Worm (Caenorhabditis elegans) whole organism, young adult: ENCODE measurements around the gene R160.10.
A peak's percentile ranks its signal among the peaks of the same experiment; 100 is the strongest.

Source experiments
- D2030.7 ChIP-seq: fragments of 200-800 bp; sonication (Bioruptor generic); IDR thresholded peaks from 2 replicates; pipeline ENCODE4 v1.3.6; 2022; ENCODE audit warnings: missing genetic modification reagents, missing genetic modification characterization, missing compliant biosample characterization
- F10E7.11 ChIP-seq: sonication (generic microtip); optimal IDR thresholded peaks from 2 replicates; lab custom pipeline; 2017; ENCODE audit warnings: mild to moderate bottlenecking, missing genetic modification characterization, moderate library complexity, missing compliant biosample characterization
- F23B12.7 ChIP-seq: sonication (generic microtip); optimal IDR thresholded peaks from 2 replicates; lab custom pipeline; 2017; ENCODE audit warnings: missing genetic modification characterization, mild to moderate bottlenecking, missing compliant biosample characterization, antibody characterized with exemption, moderate library complexity; ENCODE audit not compliant: insufficient read depth
- F37B4.10 ChIP-seq: fragments of 200-800 bp; sonication (Bioruptor generic); IDR thresholded peaks from 2 replicates; pipeline ENCODE4 v1.3.6; 2022; ENCODE audit warnings: missing genetic modification characterization, missing compliant biosample characterization
- F57C9.4 ChIP-seq: sonication (generic microtip); optimal IDR thresholded peaks from 2 replicates; lab custom pipeline; 2017; ENCODE audit warnings: mild to moderate bottlenecking, missing genetic modification characterization, missing compliant biosample characterization
- K11D2.4 ChIP-seq: fragments of 200-800 bp; sonication (Bioruptor generic); IDR thresholded peaks from 2 replicates; pipeline ENCODE4 v1.3.6; 2022; ENCODE audit warnings: missing genetic modification reagents, missing genetic modification characterization, missing compliant biosample characterization
- Y53G8AR.9 ChIP-seq: fragments of 200-800 bp; sonication (Bioruptor generic); conservative IDR thresholded peaks from 2 replicates; pipeline ENCODE4 v1.3.6; 2022; ENCODE audit warnings: missing genetic modification reagents, missing genetic modification characterization, missing compliant biosample characterization
- Y56A3A.18 ChIP-seq: fragments of 200-800 bp; sonication (Bioruptor generic); IDR thresholded peaks from 2 replicates; pipeline ENCODE4 v1.3.6; 2022; ENCODE audit warnings: missing genetic modification reagents, missing genetic modification characterization, missing compliant biosample characterization
- aptf-2 ChIP-seq: fragments of 200-800 bp; sonication (Bioruptor generic); conservative IDR thresholded peaks from 2 replicates; pipeline ENCODE4 v1.3.6; 2022; ENCODE audit warnings: missing genetic modification reagents, missing genetic modification characterization, missing compliant biosample characterization
- atf-7 ChIP-seq: sonication (generic microtip); optimal IDR thresholded peaks from 2 replicates; lab custom pipeline; 2017; ENCODE audit warnings: mild to moderate bottlenecking, missing genetic modification characterization, missing compliant biosample characterization
- attf-6 ChIP-seq: fragments of 200-800 bp; sonication (Bioruptor generic); IDR thresholded peaks from 2 replicates; pipeline ENCODE4 v1.3.6; 2022; ENCODE audit warnings: missing genetic modification reagents, missing genetic modification characterization, missing compliant biosample characterization
- ccch-3 ChIP-seq: fragments of 200-800 bp; sonication (Bioruptor generic); optimal IDR thresholded peaks from 2 replicates; lab custom pipeline; 2018; ENCODE audit warnings: mild to moderate bottlenecking, missing genetic modification characterization, missing compliant biosample characterization
- cebp-2 ChIP-seq: fragments of 200-800 bp; sonication (Bioruptor generic); IDR thresholded peaks from 2 replicates; pipeline ENCODE4 v1.3.6; 2022; ENCODE audit warnings: missing genetic modification characterization, missing compliant biosample characterization
- ceh-100 ChIP-seq: fragments of 200-800 bp; sonication (Bioruptor generic); IDR thresholded peaks from 2 replicates; pipeline ENCODE4 v1.3.6; 2022; ENCODE audit warnings: missing genetic modification reagents, missing genetic modification characterization, missing compliant biosample characterization
- ceh-40 ChIP-seq: fragments of 200-800 bp; sonication (Bioruptor generic); IDR thresholded peaks from 2 replicates; pipeline ENCODE4 v1.3.6; 2022; ENCODE audit warnings: missing genetic modification characterization, missing compliant biosample characterization
- ceh-79 ChIP-seq: sonication (generic microtip); optimal IDR thresholded peaks from 2 replicates; lab custom pipeline; 2017; ENCODE audit warnings: mild to moderate bottlenecking, missing genetic modification characterization, missing compliant biosample characterization
- ceh-91 ChIP-seq: fragments of 200-800 bp; sonication (Bioruptor generic); IDR thresholded peaks from 2 replicates; pipeline ENCODE4 v1.3.6; 2022; ENCODE audit warnings: missing genetic modification reagents, missing genetic modification characterization, missing compliant biosample characterization
- die-1 ChIP-seq: sonication (generic microtip); optimal IDR thresholded peaks from 2 replicates; lab custom pipeline; 2016; ENCODE audit warnings: missing genotype, mild to moderate bottlenecking, missing genetic modification characterization, missing compliant biosample characterization
- gei-17 ChIP-seq: fragments of 200-800 bp; sonication (Bioruptor generic); optimal IDR thresholded peaks from 2 replicates; lab custom pipeline; 2018; ENCODE audit warnings: mild to moderate bottlenecking, missing genetic modification characterization, missing compliant biosample characterization
- him-1 ChIP-seq: sonication (generic microtip); optimal IDR thresholded peaks from 2 replicates; lab custom pipeline; 2016; ENCODE audit warnings: missing genotype, missing genetic modification reagents, missing genetic modification characterization, missing compliant biosample characterization
- hlh-26 ChIP-seq: fragments of 200-800 bp; sonication (Bioruptor generic); conservative IDR thresholded peaks from 2 replicates; pipeline ENCODE4 v1.3.6; 2022; ENCODE audit warnings: missing genetic modification reagents, missing genetic modification characterization, missing compliant biosample characterization
- hmg-1.2 ChIP-seq: fragments of 200-800 bp; sonication (Bioruptor generic); IDR thresholded peaks from 2 replicates; pipeline ENCODE4 v1.3.6; 2022; ENCODE audit warnings: missing genetic modification reagents, missing genetic modification characterization, missing compliant biosample characterization
- hrde-1 ChIP-seq: sonication (generic microtip); optimal IDR thresholded peaks from 2 replicates; lab custom pipeline; 2016; ENCODE audit warnings: missing genetic modification characterization, mild to moderate bottlenecking, missing compliant biosample characterization, moderate library complexity, missing genotype, missing genetic modification reagents, borderline replicate concordance
- lin-26 ChIP-seq: fragments of 200-800 bp; sonication (Bioruptor generic); IDR thresholded peaks from 2 replicates; pipeline ENCODE4 v1.3.6; 2022; ENCODE audit warnings: missing genetic modification reagents, missing genetic modification characterization, missing compliant biosample characterization
- lin-40 ChIP-seq: sonication (generic microtip); optimal IDR thresholded peaks from 2 replicates; lab custom pipeline; 2016; ENCODE audit warnings: missing genetic modification characterization, mild to moderate bottlenecking, missing compliant biosample characterization, missing genotype, missing genetic modification reagents
- lin-54 ChIP-seq: fragments of 200-800 bp; sonication (Bioruptor generic); optimal IDR thresholded peaks from 2 replicates; lab custom pipeline; 2018; ENCODE audit warnings: mild to moderate bottlenecking, missing genetic modification characterization, missing compliant biosample characterization
- lir-1 ChIP-seq: fragments of 200-800 bp; sonication (Bioruptor generic); conservative IDR thresholded peaks from 2 replicates; pipeline ENCODE4 v1.3.6; 2022; ENCODE audit warnings: missing genetic modification reagents, missing genetic modification characterization, missing compliant biosample characterization
- madf-6 ChIP-seq: fragments of 200-800 bp; sonication (Bioruptor generic); IDR thresholded peaks from 2 replicates; pipeline ENCODE4 v1.3.6; 2022; ENCODE audit warnings: missing genetic modification reagents, missing genetic modification characterization, missing compliant biosample characterization
- mes-4 ChIP-seq: sonication (generic microtip); optimal IDR thresholded peaks from 2 replicates; lab custom pipeline; 2016; ENCODE audit warnings: missing genotype, missing genetic modification characterization, missing compliant biosample characterization
- pha-4 ChIP-seq: fragments of 150-350 bp; sonication (generic microtip); optimal IDR thresholded peaks from 2 replicates; lab custom pipeline; 2014; ENCODE audit warnings: missing biosample characterization, missing genetic modification reagents, missing genetic modification characterization
- rec-8 ChIP-seq, 2 experiments: sonication (generic microtip); optimal IDR thresholded peaks; 2 replicates each; lab custom pipeline; 2016; ENCODE audit warnings: mild to moderate bottlenecking in 2 of 2, missing genetic modification characterization in 2 of 2, missing genetic modification reagents in 2 of 2, missing genotype in 2 of 2, missing biosample characterization in 1 of 2, missing compliant biosample characterization in 1 of 2, moderate library complexity in 1 of 2
- repo-1 ChIP-seq: sonication (generic microtip); optimal IDR thresholded peaks from 2 replicates; lab custom pipeline; 2017; ENCODE audit warnings: mild to moderate bottlenecking, missing genetic modification characterization, missing compliant biosample characterization
- sdz-38 ChIP-seq: sonication (generic microtip); optimal IDR thresholded peaks from 2 replicates; lab custom pipeline; 2016; ENCODE audit warnings: missing genotype, missing genetic modification characterization, missing compliant biosample characterization
- snpc-1.1 ChIP-seq: sonication (generic microtip); optimal IDR thresholded peaks from 2 replicates; lab custom pipeline; 2017; ENCODE audit warnings: missing genetic modification characterization, mild to moderate bottlenecking, missing compliant biosample characterization, antibody characterized with exemption, moderate library complexity, missing genotype, missing genetic modification reagents; ENCODE audit not compliant: insufficient read depth
- snpc-1.3 ChIP-seq: sonication (generic microtip); optimal IDR thresholded peaks from 2 replicates; lab custom pipeline; 2017; ENCODE audit warnings: missing genetic modification characterization, mild to moderate bottlenecking, missing compliant biosample characterization, antibody characterized with exemption, moderate library complexity, missing genotype, missing genetic modification reagents; ENCODE audit not compliant: insufficient read depth
- snpc-3.4 ChIP-seq: sonication (generic microtip); optimal IDR thresholded peaks from 2 replicates; lab custom pipeline; 2017; ENCODE audit warnings: missing genetic modification characterization, mild to moderate bottlenecking, missing compliant biosample characterization, antibody characterized with exemption, moderate library complexity, missing genotype, missing genetic modification reagents
- snpc-4 ChIP-seq, 5 experiments: fragments of 150-350 bp in 1 of 5; sonication (generic microtip) in 4 of 5; optimal IDR thresholded peaks; 2 replicates each; lab custom pipeline; 2014 to 2018; ENCODE audit warnings: missing genetic modification characterization in 5 of 5, missing biosample characterization in 3 of 5, antibody characterized with exemption in 2 of 5, mild to moderate bottlenecking in 2 of 5, missing compliant biosample characterization in 2 of 5, missing genotype in 2 of 5, moderate library complexity in 2 of 5, missing genetic modification reagents in 1 of 5
- sptf-2 ChIP-seq: fragments of 200-800 bp; sonication (Bioruptor generic); optimal IDR thresholded peaks from 2 replicates; lab custom pipeline; 2018; ENCODE audit warnings: mild to moderate bottlenecking, missing genetic modification characterization, missing compliant biosample characterization
- unc-62 ChIP-seq: fragments of 150-350 bp; optimal IDR thresholded peaks from 2 replicates; lab custom pipeline; 2014; ENCODE audit warnings: missing biosample characterization, missing genetic modification reagents, missing genetic modification characterization
- zim-3 ChIP-seq: sonication (generic microtip); optimal IDR thresholded peaks from 2 replicates; lab custom pipeline; 2017; ENCODE audit warnings: mild to moderate bottlenecking, missing genetic modification characterization, moderate library complexity, missing compliant biosample characterization
- ztf-18 ChIP-seq: sonication (generic microtip); optimal IDR thresholded peaks from 2 replicates; lab custom pipeline; 2016; ENCODE audit warnings: missing genotype, mild to moderate bottlenecking, missing genetic modification characterization, missing compliant biosample characterization
- ztf-25 ChIP-seq: fragments of 200-800 bp; sonication (Bioruptor generic); IDR thresholded peaks from 2 replicates; pipeline ENCODE4 v1.3.6; 2022; ENCODE audit warnings: missing genetic modification reagents, missing genetic modification characterization, missing compliant biosample characterization
- ztf-28 ChIP-seq: fragments of 200-800 bp; sonication (Bioruptor generic); IDR thresholded peaks from 2 replicates; pipeline ENCODE4 v1.3.6; 2022; ENCODE audit warnings: missing genetic modification reagents, missing genetic modification characterization, missing compliant biosample characterization

R160.10 gene

ce11 chrX:4410280-4410911 is 43.1 kb upstream of the R160.10 start (continued):
- TF ChIP-seq ztf-25 (GFP tag; lab: Robert Waterston, UW) (0 out of 2 replicates have a peak, but pooled peaks have one; percentile 62), ceh-91 (GFP tag; lab: Robert Waterston, UW) (no peak), ceh-100 (GFP tag; lab: Robert Waterston, UW) (no peak), zim-3 (no peak), hrde-1 (tag; lab: Kevin White, UChicago) (no peak), unc-62 (GFP tag; lab: Kevin White, UChicago) (no peak), atf-7 (no peak), rec-8 (tag; optimal IDR thresholded peaks at IDR 0.05; lab: Kevin White, UChicago) (peak in 1 of 2 experiments; percentile 6), Y56A3A.18 (GFP tag; lab: Robert Waterston, UW) (peak; percentile 54), pha-4 (tag; lab: Kevin White, UChicago) (no peak), cebp-2 (GFP tag; lab: Robert Waterston, UW) (no peak), madf-6 (GFP tag; lab: Robert Waterston, UW) (no peak), hmg-1.2 (GFP tag; lab: Robert Waterston, UW) (0 out of 2 replicates have a peak, but pooled peaks have one; percentile 33), gei-17 (GFP tag; lab: Kevin White, UChicago) (no peak), ztf-18 (tag; lab: Kevin White, UChicago) (peak; percentile 45), hlh-26 (GFP tag; lab: Robert Waterston, UW) (no peak), ceh-79 (tag; lab: Kevin White, UChicago) (no peak), repo-1 (tag; lab: Kevin White, UChicago) (peak; percentile 25), snpc-1.3 (tag; lab: Kevin White, UChicago) (peak; percentile 73), ccch-3 (GFP tag; lab: Kevin White, UChicago) (no peak), die-1 (tag; lab: Kevin White, UChicago) (peak; percentile 82), him-1 (peak; percentile 70), attf-6 (GFP tag; lab: Robert Waterston, UW) (no peak), Y53G8AR.9 (GFP tag; lab: Robert Waterston, UW) (no peak), aptf-2 (no peak), sptf-2 (GFP tag; lab: Kevin White, UChicago) (no peak), lir-1 (GFP tag; lab: Robert Waterston, UW) (no peak), F23B12.7 (tag; lab: Kevin White, UChicago) (no peak), F57C9.4 (no peak), F10E7.11 (no peak), ztf-28 (no peak), K11D2.4 (no peak), snpc-4 (GFP tag; optimal IDR thresholded peaks at IDR 0.05; lab: Kevin White, UChicago) (peak; percentile 65), snpc-4 (tag; optimal IDR thresholded peaks at IDR 0.05; lab: Kevin White, UChicago) (peak in 3 of 4 experiments; percentile 53 to 83 (median 81)), snpc-3.4 (peak; percentile 44), sdz-38 (tag; lab: Kevin White, UChicago) (no peak), mes-4 (tag; lab: Kevin White, UChicago) (peak; percentile 24), D2030.7 (GFP tag; lab: Robert Waterston, UW) (peak; percentile 80), lin-40 (tag; lab: Kevin White, UChicago) (no peak), snpc-1.1 (tag; lab: Kevin White, UChicago) (peak; percentile 60), F37B4.10 (GFP tag; lab: Robert Waterston, UW) (no peak), lin-26 (GFP tag; lab: Robert Waterston, UW) (peak; percentile 76), lin-54 (GFP tag; lab: Kevin White, UChicago) (peak; percentile 15), ceh-40 (GFP tag; lab: Robert Waterston, UW) (no peak)
